Worm (Caenorhabditis elegans) whole organism, mixed stage, embryonic: ENCODE data around the gene prmt-6.

ENCODE experiments used
- nhr-2 ChIP-seq: fragments of 150-350 bp; optimal IDR thresholded peaks from 2 replicates; lab custom pipeline; 2014; ENCODE audit warnings: missing biosample characterization, missing genetic modification characterization
- snpc-4 ChIP-seq: fragments of 150-350 bp; optimal IDR thresholded peaks from 2 replicates; lab custom pipeline; 2014; ENCODE audit warnings: missing biosample characterization, missing genetic modification characterization
- unc-62 ChIP-seq: fragments of 150-350 bp; optimal IDR thresholded peaks from 2 replicates; lab custom pipeline; 2014; ENCODE audit warnings: missing biosample characterization, missing genetic modification reagents, missing genetic modification characterization
- ztf-11 ChIP-seq: fragments of 150-350 bp; optimal IDR thresholded peaks from 2 replicates; lab custom pipeline; 2014; ENCODE audit warnings: missing biosample characterization, missing genetic modification characterization

DNA sequence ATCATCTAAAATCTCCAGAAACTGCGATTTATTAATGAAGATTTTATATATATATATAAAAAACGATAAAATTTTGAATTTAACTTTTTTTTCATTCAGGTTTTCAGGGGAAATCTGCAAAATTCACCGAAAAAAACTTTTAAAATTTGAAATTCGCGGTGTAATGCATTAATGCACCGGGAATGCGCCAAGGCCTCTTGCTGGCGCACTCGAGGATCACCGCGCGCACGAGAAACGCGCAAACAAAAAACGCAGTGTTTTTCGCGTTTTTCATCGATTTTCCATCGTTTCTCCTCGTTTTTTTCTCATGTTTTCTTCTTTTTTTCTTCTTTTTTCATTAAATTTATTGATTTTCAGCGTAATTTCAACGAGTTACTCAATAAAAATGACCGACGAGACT is 46.8 kb downstream of the prmt-6 start, which contains the start of gene hrpu-2:
- no peak for TF ChIP-seq nhr-2 (tag; lab: Kevin White, UChicago)
- no peak for TF ChIP-seq unc-62 (GFP tag; lab: Kevin White, UChicago)
- no peak for TF ChIP-seq snpc-4 (tag; lab: Kevin White, UChicago)
- no peak for TF ChIP-seq ztf-11 (tag; lab: Kevin White, UChicago)
